Worm (Caenorhabditis elegans) whole organism, young adult: Measurements from ENCODE around the gene K12H6.2.

Experiments used
- C17E4.6 ChIP-seq: fragments of 200-800 bp; sonication (Bioruptor generic); IDR thresholded peaks from 2 replicates; pipeline ENCODE4 v1.3.6; 2022; ENCODE audit warnings: missing genetic modification reagents, missing genetic modification characterization, missing compliant biosample characterization
- K11D2.4 ChIP-seq: fragments of 200-800 bp; sonication (Bioruptor generic); IDR thresholded peaks from 2 replicates; pipeline ENCODE4 v1.3.6; 2022; ENCODE audit warnings: missing genetic modification reagents, missing genetic modification characterization, missing compliant biosample characterization
- Y53G8AR.9 ChIP-seq: fragments of 200-800 bp; sonication (Bioruptor generic); conservative IDR thresholded peaks from 2 replicates; pipeline ENCODE4 v1.3.6; 2022; ENCODE audit warnings: missing genetic modification reagents, missing genetic modification characterization, missing compliant biosample characterization
- ZK185.1 ChIP-seq: sonication (generic microtip); optimal IDR thresholded peaks from 2 replicates; lab custom pipeline; 2016; ENCODE audit warnings: mild to moderate bottlenecking, missing genetic modification characterization, missing compliant biosample characterization; ENCODE audit not compliant: poor library complexity, severe bottlenecking
- ama-1 ChIP-seq, 3 experiments: fragments of 150-350 bp in 1 of 3; sonication (generic microtip) in 2 of 3; optimal IDR thresholded peaks; 2 replicates each; lab custom pipeline; 2014 to 2018; ENCODE audit warnings: missing biosample characterization in 2 of 3, missing genetic modification characterization in 2 of 3, missing genetic modification reagents in 2 of 3
- bed-1 ChIP-seq: fragments of 200-800 bp; sonication (Bioruptor generic); IDR thresholded peaks from 2 replicates; pipeline ENCODE4 v1.3.6; 2022; ENCODE audit warnings: missing genetic modification reagents, missing genetic modification characterization, missing compliant biosample characterization
- efl-1 ChIP-seq: fragments of 150-350 bp; optimal IDR thresholded peaks from 2 replicates; lab custom pipeline; 2014; ENCODE audit warnings: missing biosample characterization, missing genetic modification reagents, missing genetic modification characterization
- egrh-3 ChIP-seq: fragments of 200-800 bp; sonication (Bioruptor generic); IDR thresholded peaks from 2 replicates; pipeline ENCODE4 v1.3.6; 2022; ENCODE audit warnings: missing genetic modification reagents, missing genetic modification characterization, missing compliant biosample characterization
- lin-35 ChIP-seq, 3 experiments: fragments of 150-350 bp in 2 of 3; sonication (generic microtip) in 1 of 3; optimal IDR thresholded peaks; 2 replicates each; lab custom pipeline; 2014 to 2018; ENCODE audit warnings: missing biosample characterization in 3 of 3, missing genetic modification characterization in 3 of 3, missing genetic modification reagents in 3 of 3
- rcor-1 ChIP-seq: fragments of 200-800 bp; sonication (Bioruptor generic); IDR thresholded peaks from 2 replicates; pipeline ENCODE4 v1.3.6; 2022; ENCODE audit warnings: missing genetic modification reagents, missing genetic modification characterization, missing compliant biosample characterization
- sea-2 ChIP-seq: fragments of 200-800 bp; sonication (Bioruptor generic); IDR thresholded peaks from 2 replicates; pipeline ENCODE4 v1.3.6; 2022; ENCODE audit warnings: missing genetic modification characterization, missing compliant biosample characterization
- ztf-22 ChIP-seq: fragments of 200-800 bp; sonication (Bioruptor generic); optimal IDR thresholded peaks from 2 replicates; lab custom pipeline; 2018; ENCODE audit warnings: mild to moderate bottlenecking, missing genetic modification characterization, moderate library complexity, missing compliant biosample characterization
- ztf-26 ChIP-seq: sonication (generic microtip); optimal IDR thresholded peaks from 2 replicates; lab custom pipeline; 2017; ENCODE audit warnings: missing genetic modification characterization, missing compliant biosample characterization

K12H6.2 gene

DNA sequence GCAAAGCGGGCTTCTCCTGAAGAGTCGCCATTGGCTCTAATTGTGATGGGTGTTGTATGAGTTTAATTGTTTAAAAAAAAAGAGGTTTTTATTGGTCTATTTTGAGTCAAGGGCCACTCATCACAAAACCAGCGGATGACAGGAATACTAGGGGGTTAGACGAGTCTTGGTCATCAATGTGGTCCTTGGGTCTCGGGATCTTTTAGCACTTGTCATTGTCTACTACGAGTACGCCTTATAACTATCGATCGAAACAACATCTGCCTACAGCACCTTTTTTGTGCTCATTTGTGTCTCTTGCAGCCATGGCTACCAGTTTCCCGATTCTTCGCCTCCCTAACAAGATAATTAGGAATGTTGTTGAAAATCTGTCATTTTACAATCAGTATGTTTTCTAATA lies 50.7 kb downstream of the K12H6.2 start, which contains the start of gene fbxb-108:
TSS of gene fbxb-108 (plus strand) at position 301 of the 400 bp plus-strand sequence.
- TF ChIP-seq Y53G8AR.9 (GFP tag; lab: Robert Waterston, UW) (no peak), ztf-26 (tag; lab: Kevin White, UChicago) (no peak), bed-1 (no peak), K11D2.4 (GFP tag; lab: Robert Waterston, UW) (no peak), ama-1 (optimal IDR thresholded peaks at IDR 0.05; lab: Kevin White, UChicago) (no peak), ama-1 (GFP tag; optimal IDR thresholded peaks at IDR 0.05; lab: Kevin White, UChicago) (no peak), efl-1 (GFP tag; lab: Kevin White, UChicago) (no peak), egrh-3 (GFP tag; lab: Robert Waterston, UW) (no peak), ZK185.1 (tag; lab: Kevin White, UChicago) (no peak), rcor-1 (GFP tag; lab: Robert Waterston, UW) (no peak), ztf-22 (GFP tag; lab: Kevin White, UChicago) (no peak), sea-2 (GFP tag; lab: Robert Waterston, UW) (no peak), lin-35 (GFP tag; optimal IDR thresholded peaks at IDR 0.05; lab: Kevin White, UChicago) (no peak), C17E4.6 (no peak)
